Worm (Caenorhabditis elegans) whole organism, L3 larva: ENCODE measurements around the gene C50F4.12.

Experiments used
- R02D3.7 ChIP-seq: fragments of 150-350 bp; optimal IDR thresholded peaks from 2 replicates; lab custom pipeline; 2014; ENCODE audit warnings: missing biosample characterization, missing genetic modification characterization
- aly-2 ChIP-seq: fragments of 150-350 bp; optimal IDR thresholded peaks from 2 replicates; lab custom pipeline; 2014; ENCODE audit warnings: missing biosample characterization, missing genetic modification characterization
- ceh-16 ChIP-seq: sonication (generic microtip); optimal IDR thresholded peaks from 2 replicates; lab custom pipeline; 2017; ENCODE audit warnings: missing biosample characterization, missing genetic modification characterization
- ceh-28 ChIP-seq: fragments of 150-350 bp; optimal IDR thresholded peaks from 2 replicates; lab custom pipeline; 2014; ENCODE audit warnings: missing biosample characterization, missing genetic modification reagents, missing genetic modification characterization
- ceh-82 ChIP-seq: fragments of 150-350 bp; optimal IDR thresholded peaks from 2 replicates; lab custom pipeline; 2014; ENCODE audit warnings: missing biosample characterization, missing genetic modification characterization
- daf-12 ChIP-seq: fragments of 150-350 bp; optimal IDR thresholded peaks from 2 replicates; lab custom pipeline; 2014; ENCODE audit warnings: missing biosample characterization, missing genetic modification reagents, missing genetic modification characterization
- jun-1 ChIP-seq: fragments of 150-350 bp; optimal IDR thresholded peaks from 2 replicates; lab custom pipeline; 2014; ENCODE audit warnings: missing biosample characterization, missing genetic modification reagents, missing genetic modification characterization
- lin-15B ChIP-seq: fragments of 150-350 bp; optimal IDR thresholded peaks from 2 replicates; lab custom pipeline; 2014; ENCODE audit warnings: missing biosample characterization, missing genetic modification characterization
- lin-39 ChIP-seq: fragments of 150-350 bp; optimal IDR thresholded peaks from 2 replicates; lab custom pipeline; 2018; ENCODE audit warnings: missing biosample characterization, missing genetic modification reagents, missing genetic modification characterization
- nhr-28 ChIP-seq: fragments of 150-350 bp; optimal IDR thresholded peaks from 2 replicates; lab custom pipeline; 2014; ENCODE audit warnings: missing biosample characterization, missing genetic modification characterization
- pha-4 ChIP-seq: fragments of 150-350 bp; optimal IDR thresholded peaks from 2 replicates; lab custom pipeline; 2014; ENCODE audit warnings: missing biosample characterization, missing genetic modification reagents, missing genetic modification characterization
- snpc-4 ChIP-seq: fragments of 150-350 bp; optimal IDR thresholded peaks from 2 replicates; lab custom pipeline; 2014; ENCODE audit warnings: missing biosample characterization, missing genetic modification characterization
- ztf-11 ChIP-seq: fragments of 150-350 bp; optimal IDR thresholded peaks from 2 replicates; lab custom pipeline; 2014; ENCODE audit warnings: missing biosample characterization, missing genetic modification characterization

DNA sequence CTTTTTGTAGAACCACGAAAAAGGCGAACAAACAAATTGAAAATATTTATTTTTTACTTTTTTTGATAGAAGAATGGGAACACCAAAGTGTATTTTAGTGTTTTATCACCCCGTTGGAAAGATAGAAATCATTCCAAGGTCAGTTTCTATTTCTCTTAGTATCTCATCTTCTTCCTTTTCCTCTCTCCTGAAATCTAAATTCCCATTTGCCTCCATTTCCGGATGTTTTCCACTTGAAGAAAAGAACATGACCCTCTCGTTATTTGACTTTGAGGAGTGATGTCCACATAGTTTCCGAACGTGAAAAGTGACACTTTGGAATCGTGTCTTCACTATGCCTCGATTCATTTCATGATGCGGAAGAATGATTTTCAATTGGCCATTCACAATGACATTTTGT, 48.1 kb upstream of the C50F4.12 start:
- TF ChIP-seq snpc-4 (no peak), nhr-28 (tag; lab: Kevin White, UChicago) (no peak), daf-12 (tag; lab: Kevin White, UChicago) (no peak), jun-1 (tag; lab: Kevin White, UChicago) (no peak), aly-2 (no peak), pha-4 (no peak), lin-15B (tag; lab: Kevin White, UChicago) (no peak), ceh-82 (tag; lab: Kevin White, UChicago) (no peak), R02D3.7 (tag; lab: Kevin White, UChicago) (no peak), ceh-28 (tag; lab: Kevin White, UChicago) (no peak), ztf-11 (tag; lab: Kevin White, UChicago) (no peak), lin-39 (no peak), ceh-16 (tag; lab: Kevin White, UChicago) (no peak)
